Worm (Caenorhabditis elegans) whole organism, mixed stage, embryonic: ENCODE measurements around the gene T01B4.3.

Experiments used
- ces-1 ChIP-seq: fragments of 150-350 bp; optimal IDR thresholded peaks from 2 replicates; lab custom pipeline; 2014; ENCODE audit warnings: missing biosample characterization, missing genetic modification reagents, missing genetic modification characterization
- elt-1 ChIP-seq: sonication (generic microtip); optimal IDR thresholded peaks from 2 replicates; lab custom pipeline; 2017; ENCODE audit warnings: missing genetic modification characterization, mild to moderate bottlenecking, missing compliant biosample characterization, antibody characterized with exemption, moderate library complexity, borderline replicate concordance; ENCODE audit not compliant: insufficient read depth
- flh-1 ChIP-seq: fragments of 200-800 bp; sonication (Bioruptor generic); optimal IDR thresholded peaks from 2 replicates; lab custom pipeline; 2018; ENCODE audit warnings: mild to moderate bottlenecking, missing genetic modification characterization, moderate library complexity, missing compliant biosample characterization
- mep-1 ChIP-seq: fragments of 150-350 bp; optimal IDR thresholded peaks from 2 replicates; lab custom pipeline; 2017; ENCODE audit warnings: missing biosample characterization, missing genetic modification reagents, missing genetic modification characterization, inconsistent platforms
- nhr-76 ChIP-seq: sonication (generic microtip); optimal IDR thresholded peaks from 2 replicates; lab custom pipeline; 2017; ENCODE audit warnings: missing biosample characterization, missing genetic modification characterization
- snpc-4 ChIP-seq: fragments of 150-350 bp; optimal IDR thresholded peaks from 2 replicates; lab custom pipeline; 2014; ENCODE audit warnings: missing biosample characterization, missing genetic modification characterization
- unc-39 ChIP-seq: fragments of 150-350 bp; optimal IDR thresholded peaks from 2 replicates; lab custom pipeline; 2014; ENCODE audit warnings: missing biosample characterization, missing genetic modification characterization
- unc-62 ChIP-seq: fragments of 150-350 bp; optimal IDR thresholded peaks from 2 replicates; lab custom pipeline; 2014; ENCODE audit warnings: missing biosample characterization, missing genetic modification reagents, missing genetic modification characterization
- ztf-11 ChIP-seq: fragments of 150-350 bp; optimal IDR thresholded peaks from 2 replicates; lab custom pipeline; 2014; ENCODE audit warnings: missing biosample characterization, missing genetic modification characterization

- TF ChIP-seq unc-39 (no peak), ztf-11 (tag; lab: Kevin White, UChicago) (no peak), nhr-76 (no peak), mep-1 (tag; lab: Kevin White, UChicago) (no peak), ces-1 (no peak), flh-1 (no peak), elt-1 (tag; lab: Kevin White, UChicago) (no peak), snpc-4 (no peak), unc-62 (GFP tag; lab: Kevin White, UChicago) (no peak)
Measured at ce11 chrX:16356341-16356740, 38.8 kb upstream of the T01B4.3 start.
